Fruit fly (Drosophila melanogaster): ENCODE results near the gene CstF50.

The CstF50 gene

dm6 chr3R:31721958-31722357 is 14.8 kb downstream of the CstF50 start:
- TF ChIP-seq CG12605 (GFP tag; IDR thresholded peaks at IDR 0.05) (no peak), D1 (tag; optimal IDR thresholded peaks at IDR 0.05) (no peak), Pif1A (GFP tag; optimal IDR thresholded peaks at IDR 0.05) (no peak), CG8301 (tag; optimal IDR thresholded peaks at IDR 0.05) (no peak), CG17806 (tag; optimal IDR thresholded peaks at IDR 0.05) (no peak), CG14655 (GFP tag; optimal IDR thresholded peaks at IDR 0.05) (no peak), CG4496 (GFP tag; IDR thresholded peaks at IDR 0.05) (no peak), CG34367 (tag; optimal IDR thresholded peaks at IDR 0.05) (no peak), CG9948 (tag; optimal IDR thresholded peaks at IDR 0.05) (no peak)

dm6 chr3R:31721466-31721865 is 15.3 kb downstream of the CstF50 start:
- TF ChIP-seq gl (tag; optimal IDR thresholded peaks at IDR 0.05) (no peak), Ets98B (GFP tag; IDR thresholded peaks at IDR 0.05) (no peak), Pif1A (GFP tag; optimal IDR thresholded peaks at IDR 0.05) (no peak), CG12605 (GFP tag; IDR thresholded peaks at IDR 0.05) (no peak), CG15710 (tag; optimal IDR thresholded peaks at IDR 0.05) (no peak), Snoo (tag; optimal IDR thresholded peaks at IDR 0.05) (no peak), fd96Ca (GFP tag; IDR thresholded peaks at IDR 0.05) (0 out of 3 replicates have a peak, but pooled peaks have one; percentile 13), Pif1B (GFP tag; optimal IDR thresholded peaks at IDR 0.05) (no peak), CG17806 (tag; optimal IDR thresholded peaks at IDR 0.05) (no peak), CG8159 (tag; optimal IDR thresholded peaks at IDR 0.05) (no peak), CG9948 (tag; optimal IDR thresholded peaks at IDR 0.05) (peak; percentile 13), CG4496 (GFP tag; IDR thresholded peaks at IDR 0.05) (no peak), CG8301 (tag; optimal IDR thresholded peaks at IDR 0.05) (peak; percentile 54), CG10348 (GFP tag; IDR thresholded peaks at IDR 0.05) (no peak), D1 (tag; optimal IDR thresholded peaks at IDR 0.05) (no peak), CG32121 (GFP tag; IDR thresholded peaks at IDR 0.05) (no peak), CG13204 (GFP tag; optimal IDR thresholded peaks at IDR 0.05) (no peak), rn (GFP tag; IDR thresholded peaks at IDR 0.05) (no peak), CG34367 (tag; optimal IDR thresholded peaks at IDR 0.05) (no peak), CG14655 (GFP tag; optimal IDR thresholded peaks at IDR 0.05) (peak; percentile 41), EcR (GFP tag; optimal IDR thresholded peaks at IDR 0.05) (no peak)

- TF ChIP-seq EcR (GFP tag; optimal IDR thresholded peaks at IDR 0.05) (peak; percentile 38), CG4496 (GFP tag; IDR thresholded peaks at IDR 0.05) (no peak), fd96Ca (GFP tag; IDR thresholded peaks at IDR 0.05) (peak; percentile 20; the same call in 1 of the 3 replicates), CG14655 (GFP tag; optimal IDR thresholded peaks at IDR 0.05) (no peak), CG17806 (tag; optimal IDR thresholded peaks at IDR 0.05) (no peak), Pif1B (GFP tag; optimal IDR thresholded peaks at IDR 0.05) (no peak), D1 (tag; optimal IDR thresholded peaks at IDR 0.05) (no peak), Pif1A (GFP tag; optimal IDR thresholded peaks at IDR 0.05) (no peak), CG13204 (GFP tag; optimal IDR thresholded peaks at IDR 0.05) (peak; percentile 36), CG34367 (tag; optimal IDR thresholded peaks at IDR 0.05) (no peak)
Measured at dm6 chr3R:31720112-31720511, 16.7 kb downstream of the CstF50 start.

dm6 chr3R:31719497-31719896 is 17.3 kb downstream of the CstF50 start:
- TF ChIP-seq Snoo (tag; optimal IDR thresholded peaks at IDR 0.05) (no peak), CG8159 (tag; optimal IDR thresholded peaks at IDR 0.05) (no peak), CG32121 (GFP tag; IDR thresholded peaks at IDR 0.05) (peak; percentile 23; the same call in 1 of the 2 replicates), CG15710 (tag; optimal IDR thresholded peaks at IDR 0.05) (no peak)

- TF ChIP-seq gl (tag; optimal IDR thresholded peaks at IDR 0.05) (peak; percentile 52), CG4496 (GFP tag; IDR thresholded peaks at IDR 0.05) (peak; percentile 31; the same call in 1 of the 3 replicates), CG34367 (tag; optimal IDR thresholded peaks at IDR 0.05) (no peak)
Measured at dm6 chr3R:31718967-31719366, 17.8 kb downstream of the CstF50 start.

dm6 chr3R:31718168-31718565 is 18.6 kb downstream of the CstF50 start:
- no peak for TF ChIP-seq gl (tag; optimal IDR thresholded peaks at IDR 0.05)
- TF ChIP-seq CG32121 (GFP tag; IDR thresholded peaks at IDR 0.05), result no peak
- no peak for TF ChIP-seq CG34367 (tag; optimal IDR thresholded peaks at IDR 0.05)
- peak; percentile 39 for TF ChIP-seq CG17806 (tag; optimal IDR thresholded peaks at IDR 0.05)
- peak; percentile 38 for TF ChIP-seq CG14655 (GFP tag; optimal IDR thresholded peaks at IDR 0.05)
- TF ChIP-seq Ets98B (GFP tag; IDR thresholded peaks at IDR 0.05), result no peak
- no peak; the same call in 2 of the 3 replicates for TF ChIP-seq CG4496 (GFP tag; IDR thresholded peaks at IDR 0.05)
- TF ChIP-seq CG15710 (tag; optimal IDR thresholded peaks at IDR 0.05), result peak; percentile 17
- peak; percentile 23 for TF ChIP-seq CG9948 (tag; optimal IDR thresholded peaks at IDR 0.05)
- peak; percentile 14 for TF ChIP-seq CG8301 (tag; optimal IDR thresholded peaks at IDR 0.05)
- TF ChIP-seq fd96Ca (GFP tag; IDR thresholded peaks at IDR 0.05), result peak; percentile 32; the same call in 1 of the 3 replicates
- no peak for TF ChIP-seq D1 (tag; optimal IDR thresholded peaks at IDR 0.05)
- TF ChIP-seq EcR (GFP tag; optimal IDR thresholded peaks at IDR 0.05), result no peak
- TF ChIP-seq Snoo (tag; optimal IDR thresholded peaks at IDR 0.05), result peak; percentile 17
- TF ChIP-seq Pif1B (GFP tag; optimal IDR thresholded peaks at IDR 0.05), result peak; percentile 37
